Fruit fly (Drosophila melanogaster): ENCODE data around the gene rasp.

DNA sequence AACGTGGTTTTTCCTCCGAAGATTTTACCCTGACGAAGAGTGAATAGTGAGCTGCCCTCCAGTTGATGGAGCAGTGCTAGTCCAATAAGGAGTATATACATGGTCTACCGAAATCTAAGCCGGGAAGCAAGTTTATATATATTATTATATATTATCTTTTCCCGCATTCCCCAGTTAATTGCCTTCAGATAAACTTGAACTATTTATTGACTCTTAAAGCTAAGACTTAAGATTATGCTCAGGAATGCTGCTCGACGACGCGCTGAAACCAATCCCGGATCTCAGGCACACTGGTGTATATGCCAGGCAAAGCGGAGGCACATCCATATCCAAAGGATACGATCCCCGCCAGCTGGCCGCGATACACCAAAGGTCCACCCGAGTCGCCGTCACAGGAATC is 43.4 kb downstream of the rasp start, which contains the start of gene CG32277:
- TF ChIP-seq Dll (optimal IDR thresholded peaks at IDR 0.05) (no peak), CG8478 (optimal IDR thresholded peaks at IDR 0.05) (no peak), EcR (GFP tag; optimal IDR thresholded peaks at IDR 0.05) (no peak), pan (optimal IDR thresholded peaks at IDR 0.05) (no peak)

All from whole organism.